Fruit fly (Drosophila melanogaster) whole organism, embryonic: Measurements from ENCODE around the gene CG42514.

Experiments used
- ATbp ChIP-seq: fragments of 200-800 bp; sonication (Bioruptor generic); optimal IDR thresholded peaks from 2 replicates; lab custom pipeline; 2017; ENCODE audit warnings: missing biosample characterization, mild to moderate bottlenecking, missing genetic modification characterization, missing genetic modification reagents
- Asciz ChIP-seq: fragments of 200-800 bp; sonication (Bioruptor generic); optimal IDR thresholded peaks from 2 replicates; lab custom pipeline; 2017; ENCODE audit warnings: missing biosample characterization, mild to moderate bottlenecking, missing genetic modification characterization, missing genetic modification reagents
- Awh ChIP-seq: fragments of 200-800 bp; sonication (Bioruptor generic); IDR thresholded peaks from 2 replicates; pipeline ENCODE4, ENCODE4 v1.3.6; 2022; ENCODE audit warnings: missing biosample characterization, missing genetic modification characterization
- Bgb ChIP-seq: fragments of 200-800 bp; sonication (Bioruptor generic); IDR thresholded peaks from 2 replicates; pipeline ENCODE4 v1.3.6; 2022; ENCODE audit warnings: missing biosample characterization, missing genetic modification characterization; ENCODE audit not compliant: partially characterized antibody
- CG10366 ChIP-seq: fragments of 200-800 bp; sonication (Bioruptor generic); IDR thresholded peaks from 2 replicates; pipeline ENCODE4 v1.3.6; 2022; ENCODE audit warnings: missing biosample characterization, missing genetic modification characterization
- CG11398 ChIP-seq: fragments of 200-800 bp; sonication (Bioruptor generic); optimal IDR thresholded peaks from 2 replicates; lab custom pipeline; 2016; ENCODE audit warnings: missing biosample characterization, missing genetic modification characterization
- CG11456 ChIP-seq: fragments of 200-800 bp; sonication (Bioruptor generic); IDR thresholded peaks from 3 replicates; pipeline ENCODE4 v1.3.6; 2022; ENCODE audit warnings: missing biosample characterization, missing genetic modification characterization
- CG12219 ChIP-seq: fragments of 200-800 bp; sonication (Bioruptor generic); optimal IDR thresholded peaks from 3 replicates; lab custom pipeline; 2018; ENCODE audit warnings: missing biosample characterization, mild to moderate bottlenecking, missing genetic modification characterization
- CG12236 ChIP-seq: fragments of 200-800 bp; sonication (Bioruptor generic); optimal IDR thresholded peaks from 2 replicates; lab custom pipeline; 2016; ENCODE audit warnings: missing biosample characterization, missing genetic modification characterization
- CG12942 ChIP-seq: fragments of 200-800 bp; sonication (Bioruptor generic); optimal IDR thresholded peaks from 3 replicates; lab custom pipeline; 2016; ENCODE audit warnings: missing biosample characterization, missing genetic modification characterization
- CG13123 ChIP-seq: fragments of 200-800 bp; sonication (Bioruptor generic); optimal IDR thresholded peaks from 2 replicates; lab custom pipeline; 2016; ENCODE audit warnings: missing biosample characterization, missing genetic modification characterization
- CG14667 ChIP-seq: fragments of 200-800 bp; sonication (Bioruptor generic); IDR thresholded peaks from 2 replicates; pipeline ENCODE4 v1.3.6; 2022; ENCODE audit warnings: missing biosample characterization, missing genetic modification characterization
- CG1792 ChIP-seq: fragments of 200-800 bp; sonication (Bioruptor generic); optimal IDR thresholded peaks from 2 replicates; lab custom pipeline; 2016; ENCODE audit warnings: missing biosample characterization, missing genetic modification characterization
- CG2678 ChIP-seq: fragments of 200-800 bp; sonication (Bioruptor generic); optimal IDR thresholded peaks from 3 replicates; lab custom pipeline; 2019; ENCODE audit warnings: missing biosample characterization, mild to moderate bottlenecking, missing genetic modification characterization, moderate library complexity
- CG34422 ChIP-seq: fragments of 200-800 bp; sonication (Bioruptor generic); IDR thresholded peaks from 3 replicates; pipeline ENCODE4 v1.3.6; 2022; ENCODE audit warnings: missing biosample characterization, missing genetic modification characterization
- CG4404 ChIP-seq: fragments of 200-800 bp; sonication (Bioruptor generic); IDR thresholded peaks from 2 replicates; pipeline ENCODE4 v1.3.6; 2022; ENCODE audit warnings: missing biosample characterization, missing genetic modification characterization
- CG4820 ChIP-seq: fragments of 200-800 bp; sonication (Bioruptor generic); optimal IDR thresholded peaks from 3 replicates; lab custom pipeline; 2016; ENCODE audit warnings: missing biosample characterization, missing genetic modification characterization
- CG4854 ChIP-seq: fragments of 200-800 bp; sonication (Bioruptor generic); optimal IDR thresholded peaks from 2 replicates; lab custom pipeline; 2016; ENCODE audit warnings: missing biosample characterization, missing genetic modification characterization, inconsistent platforms
- CG8281 ChIP-seq: fragments of 200-800 bp; sonication (Bioruptor generic); optimal IDR thresholded peaks from 2 replicates; lab custom pipeline; 2018; ENCODE audit warnings: missing biosample characterization, mild to moderate bottlenecking, missing genetic modification characterization, moderate library complexity
- CG9215 ChIP-seq: fragments of 200-800 bp; sonication (Bioruptor generic); IDR thresholded peaks from 2 replicates; pipeline ENCODE4 v1.3.6; 2022; ENCODE audit warnings: missing biosample characterization, missing genetic modification characterization
- CkIIα-i1 ChIP-seq: fragments of 200-800 bp; sonication (Bioruptor generic); IDR thresholded peaks from 2 replicates; pipeline ENCODE4 v1.3.6; 2022; ENCODE audit warnings: missing biosample characterization, missing genetic modification characterization
- D ChIP-seq, 2 experiments: fragments of 200-800 bp in 1 of 2; fragments of >200 bp in 1 of 2; sonication (Bioruptor generic) in 1 of 2; optimal IDR thresholded peaks; 2 replicates in 1 of 2; 3 replicates in 1 of 2; lab custom pipeline; 2017; ENCODE audit warnings: mild to moderate bottlenecking in 1 of 2, missing biosample characterization in 1 of 2, missing genetic modification characterization in 1 of 2, missing genetic modification reagents in 1 of 2
- Dbx ChIP-seq: fragments of 200-800 bp; sonication (Bioruptor generic); IDR thresholded peaks from 3 replicates; pipeline ENCODE4 v1.3.6; 2022; ENCODE audit warnings: missing biosample characterization, missing genetic modification characterization
- Ets65A ChIP-seq: fragments of 200-800 bp; sonication (Bioruptor generic); peaks from one replicate; lab custom pipeline; 2016; ENCODE audit warnings: missing biosample characterization, missing genetic modification characterization
- Ets97D ChIP-seq: fragments of 200-800 bp; sonication (Bioruptor generic); optimal IDR thresholded peaks from 3 replicates; lab custom pipeline; 2016; ENCODE audit warnings: missing biosample characterization, missing genetic modification characterization
- Hand ChIP-seq: fragments of 200-800 bp; sonication (Bioruptor generic); optimal IDR thresholded peaks from 2 replicates; lab custom pipeline; 2017; ENCODE audit warnings: mild to moderate bottlenecking, missing biosample characterization, missing genetic modification reagents, missing genetic modification characterization
- Hr51 ChIP-seq, 2 experiments: fragments of 200-800 bp; sonication (Bioruptor generic); optimal IDR thresholded peaks; 2 replicates in 1 of 2; 3 replicates in 1 of 2; lab custom pipeline; 2016 to 2018; ENCODE audit warnings: missing biosample characterization in 2 of 2, missing genetic modification characterization in 2 of 2, mild to moderate bottlenecking in 1 of 2, moderate library complexity in 1 of 2
- Hr78 ChIP-seq, 2 experiments: fragments of 200-800 bp in 1 of 2; fragments of >200 bp in 1 of 2; sonication (Bioruptor generic) in 1 of 2; optimal IDR thresholded peaks; 2 replicates each; lab custom pipeline; 2017 to 2019; ENCODE audit warnings: missing biosample characterization in 2 of 2, missing genetic modification characterization in 2 of 2, mild to moderate bottlenecking in 1 of 2, moderate library complexity in 1 of 2
- Mrtf ChIP-seq: fragments of 200-800 bp; sonication (Bioruptor generic); IDR thresholded peaks from 3 replicates; pipeline ENCODE4 v1.3.6; 2022; ENCODE audit warnings: missing biosample characterization, missing genetic modification characterization
- Neu2 ChIP-seq: fragments of 200-800 bp; sonication (Bioruptor generic); optimal IDR thresholded peaks from 3 replicates; lab custom pipeline; 2016; ENCODE audit warnings: missing biosample characterization, missing genetic modification characterization, borderline replicate concordance
- Nf-YB ChIP-seq: fragments of 200-800 bp; sonication (Bioruptor generic); optimal IDR thresholded peaks from 3 replicates; lab custom pipeline; 2019; ENCODE audit warnings: missing biosample characterization, mild to moderate bottlenecking, missing genetic modification characterization, moderate library complexity
- Oaz ChIP-seq: fragments of 200-800 bp; sonication (Bioruptor generic); IDR thresholded peaks from 2 replicates; pipeline ENCODE4 v1.3.6; 2022; ENCODE audit warnings: missing biosample characterization, missing genetic modification characterization
- Trl ChIP-seq, 3 experiments: fragments of >200 bp in 2 of 3; fragments of 200-800 bp in 1 of 3; sonication (Bioruptor generic) in 1 of 3; optimal IDR thresholded peaks; 2 replicates in 1 of 3; 3 replicates in 2 of 3; lab custom pipeline; 2016 to 2017; ENCODE audit warnings: missing biosample characterization in 1 of 3, missing genetic modification characterization in 1 of 3
- Usf ChIP-seq: fragments of 200-800 bp; sonication (Bioruptor generic); optimal IDR thresholded peaks from 2 replicates; lab custom pipeline; 2017; ENCODE audit warnings: missing genotype, missing biosample characterization, missing genetic modification characterization
- Xrp1 ChIP-seq: fragments of 200-800 bp; sonication (Bioruptor generic); IDR thresholded peaks from 2 replicates; pipeline ENCODE4 v1.3.6; 2022; ENCODE audit warnings: missing biosample characterization, missing genetic modification characterization
- bigmax ChIP-seq: fragments of 200-800 bp; sonication (Bioruptor generic); optimal IDR thresholded peaks from 2 replicates; lab custom pipeline; 2018; ENCODE audit warnings: missing biosample characterization, mild to moderate bottlenecking, missing genetic modification characterization
- bowl ChIP-seq: fragments of 200-800 bp; sonication (Bioruptor generic); IDR thresholded peaks from 2 replicates; pipeline ENCODE4 v1.3.6; 2022; ENCODE audit warnings: missing biosample characterization, missing genetic modification characterization
- chinmo ChIP-seq: fragments of 200-800 bp; sonication (Bioruptor generic); IDR thresholded peaks from 4 replicates; pipeline ENCODE4 v1.3.6; 2022; ENCODE audit warnings: missing biosample characterization, missing genetic modification characterization; ENCODE audit not compliant: partially characterized antibody
- chm ChIP-seq: fragments of 200-800 bp; sonication (Bioruptor generic); IDR thresholded peaks from 2 replicates; pipeline ENCODE4 v1.3.6; 2022; ENCODE audit warnings: missing biosample characterization, missing genetic modification characterization
- dmrt11E ChIP-seq: fragments of 200-800 bp; sonication (Bioruptor generic); optimal IDR thresholded peaks from 3 replicates; lab custom pipeline; 2018; ENCODE audit warnings: missing biosample characterization, mild to moderate bottlenecking, missing genetic modification characterization, moderate library complexity
- fd102C ChIP-seq: fragments of 200-800 bp; sonication (Bioruptor generic); optimal IDR thresholded peaks from 2 replicates; lab custom pipeline; 2018; ENCODE audit warnings: missing biosample characterization, mild to moderate bottlenecking, missing genetic modification characterization, moderate library complexity
- klu ChIP-seq: fragments of 200-800 bp; sonication (Bioruptor generic); IDR thresholded peaks from 2 replicates; pipeline ENCODE4 v1.3.6; 2022; ENCODE audit warnings: missing biosample characterization, missing genetic modification characterization
- nom ChIP-seq: fragments of 200-800 bp; sonication (Bioruptor generic); optimal IDR thresholded peaks from 2 replicates; lab custom pipeline; 2017; ENCODE audit warnings: missing biosample characterization, missing genetic modification characterization, mild to moderate bottlenecking, moderate library complexity, missing genetic modification reagents
- onecut ChIP-seq: fragments of 200-800 bp; sonication (Bioruptor generic); IDR thresholded peaks from 2 replicates; pipeline ENCODE4 v1.3.6; 2022; ENCODE audit warnings: missing biosample characterization, missing genetic modification characterization
- p53 ChIP-seq: fragments of 200-800 bp; sonication (Bioruptor generic); optimal IDR thresholded peaks from 2 replicates; lab custom pipeline; 2016; ENCODE audit warnings: missing biosample characterization, missing genetic modification characterization
- pnt ChIP-seq: fragments of 200-800 bp; sonication (Bioruptor generic); optimal IDR thresholded peaks from 3 replicates; lab custom pipeline; 2016; ENCODE audit warnings: missing biosample characterization, missing genetic modification characterization
- sd ChIP-seq: fragments of 200-800 bp; sonication (Bioruptor generic); optimal IDR thresholded peaks from 3 replicates; lab custom pipeline; 2018; ENCODE audit warnings: missing biosample characterization, mild to moderate bottlenecking, missing genetic modification characterization, moderate library complexity
- tin ChIP-seq: fragments of 200-800 bp; sonication (Bioruptor generic); optimal IDR thresholded peaks from 3 replicates; lab custom pipeline; 2016; ENCODE audit warnings: missing biosample characterization, missing genetic modification characterization

The CG42514 gene

DNA sequence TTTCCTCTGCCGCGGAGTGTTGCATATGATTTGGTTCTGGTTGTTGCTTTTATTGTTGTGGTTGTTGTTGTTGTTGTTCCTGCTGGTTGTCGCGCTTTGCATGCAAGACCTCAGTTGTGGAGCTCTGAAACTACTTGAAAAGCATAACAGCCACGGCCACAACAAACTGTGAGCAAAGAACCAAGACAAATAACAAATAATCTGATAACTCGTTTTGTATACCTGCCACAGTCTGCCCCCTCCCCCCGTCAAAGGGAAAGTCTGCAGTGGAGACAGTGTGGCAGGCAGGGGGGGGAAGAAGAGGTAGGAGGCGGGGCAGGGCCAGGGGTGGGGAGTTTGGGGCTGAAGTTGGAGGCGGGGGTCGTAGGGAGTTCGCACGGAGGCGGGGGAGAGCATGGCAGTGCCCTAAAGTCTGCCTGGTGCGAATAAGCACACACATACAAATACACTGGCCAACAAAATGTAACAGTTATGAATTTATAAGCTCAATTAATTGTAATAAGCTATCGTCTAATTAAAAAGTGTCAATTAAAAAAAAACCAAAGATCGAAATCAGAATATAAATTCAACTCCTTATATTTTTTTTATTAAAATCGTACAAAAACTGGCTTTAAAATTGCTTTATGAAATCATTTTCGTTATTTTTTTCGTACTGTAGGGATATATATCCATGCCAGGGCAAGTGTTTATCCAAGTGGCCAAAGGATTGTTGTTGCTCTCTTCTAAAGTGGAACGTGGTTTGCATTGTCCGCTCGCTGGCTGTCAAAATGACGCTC lies 7.4 kb downstream of the CG42514 start (continued):
- TF ChIP-seq CG8281 (tag; lab: Kevin White, UChicago) (no peak), klu (GFP tag; lab: Robert Waterston, UW) (0 out of 2 replicates have a peak, but pooled peaks have one; percentile 10), nom (GFP tag; lab: Kevin White, UChicago) (peak; percentile 12), onecut (GFP tag; lab: Robert Waterston, UW) (peak; percentile 17; the same call in 1 of the 2 replicates), Oaz (no peak), Bgb (GFP tag; lab: Robert Waterston, UW) (no peak), bigmax (GFP tag; lab: Kevin White, UChicago) (no peak), Hand (no peak), bowl (no peak; the same call in 1 of the 2 replicates), Dbx (GFP tag; lab: Robert Waterston, UW) (no peak), p53 (GFP tag; lab: Kevin White, UChicago) (no peak), CG34422 (no peak), D (optimal IDR thresholded peaks at IDR 0.05; lab: Kevin White, UChicago) (no peak), D (GFP tag; optimal IDR thresholded peaks at IDR 0.05; lab: Kevin White, UChicago) (peak; percentile 56), chinmo (GFP tag; lab: Robert Waterston, UW) (no peak), Nf-YB (GFP tag; lab: Kevin White, UChicago) (no peak), CG4404 (GFP tag; lab: Robert Waterston, UW) (no peak), Asciz (GFP tag; lab: Kevin White, UChicago) (peak; percentile 16), fd102C (GFP tag; lab: Kevin White, UChicago) (no peak), CG4854 (GFP tag; lab: Kevin White, UChicago) (no peak), CG11398 (GFP tag; lab: Kevin White, UChicago) (no peak), Xrp1 (GFP tag; lab: Robert Waterston, UW) (peak; percentile 46), CG4820 (GFP tag; lab: Kevin White, UChicago) (peak; percentile 34), Mrtf (GFP tag; lab: Robert Waterston, UW) (no peak), Usf (GFP tag; lab: Kevin White, UChicago) (no peak), Ets65A (GFP tag; lab: Kevin White, UChicago) (no peak), CG9215 (no peak), CG2678 (tag; lab: Kevin White, UChicago) (peak; percentile 44), CG11456 (GFP tag; lab: Robert Waterston, UW) (0 out of 3 replicates have a peak, but pooled peaks have one; percentile 37), Ets97D (no peak), CG12236 (no peak), CG12219 (no peak), dmrt11E (tag; lab: Kevin White, UChicago) (peak; percentile 68), CkIIα-i1 (GFP tag; lab: Robert Waterston, UW) (no peak), sd (tag; lab: Kevin White, UChicago) (no peak), CG1792 (GFP tag; lab: Kevin White, UChicago) (no peak), chm (GFP tag; lab: Robert Waterston, UW) (no peak; the same call in 1 of the 2 replicates), Hr78 (GFP tag; optimal IDR thresholded peaks at IDR 0.05; lab: Kevin White, UChicago) (peak in 1 of 2 experiments; percentile 83), pnt (GFP tag; lab: Kevin White, UChicago) (no peak), Trl (optimal IDR thresholded peaks at IDR 0.05; lab: Kevin White, UChicago) (no peak), Trl (GFP tag; optimal IDR thresholded peaks at IDR 0.05; lab: Kevin White, UChicago) (no peak), CG10366 (GFP tag; lab: Robert Waterston, UW) (no peak), CG12942 (no peak), tin (GFP tag; lab: Kevin White, UChicago) (no peak), Neu2 (GFP tag; lab: Kevin White, UChicago) (no peak), Hr51 (GFP tag; optimal IDR thresholded peaks at IDR 0.05; lab: Kevin White, UChicago) (peak in 1 of 2 experiments; percentile 29), CG14667 (GFP tag; lab: Robert Waterston, UW) (no peak), CG13123 (GFP tag; lab: Kevin White, UChicago) (no peak), ATbp (GFP tag; lab: Kevin White, UChicago) (peak; percentile 2), Awh (GFP tag; lab: Robert Waterston, UW) (0 out of 2 replicates have a peak, but pooled peaks have one; percentile 26)
